Fruit fly (Drosophila melanogaster): ENCODE results near the gene Or85d.

Gene Or85d

DNA sequence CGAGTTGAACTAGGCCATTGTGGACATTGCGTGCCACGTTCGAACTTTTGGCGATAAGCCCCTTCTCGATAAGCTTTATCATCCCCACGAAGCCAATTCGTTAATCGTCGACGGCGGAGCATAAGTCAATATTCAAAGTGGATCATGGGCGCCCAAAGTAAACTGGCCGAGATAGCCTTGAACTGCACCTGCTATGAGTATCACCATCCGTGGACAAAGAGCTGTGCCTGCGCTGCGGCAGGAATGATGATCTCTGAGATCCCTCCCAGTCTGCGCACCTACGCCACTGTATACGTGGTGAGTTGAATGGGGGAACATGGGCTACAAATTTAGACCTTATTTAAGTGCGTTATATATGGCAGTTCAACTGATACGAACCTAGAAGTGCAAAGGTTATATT is 28.1 kb upstream of the Or85d start (continued):
- TF ChIP-seq CG14667 (GFP tag; IDR thresholded peaks at IDR 0.05) (0 out of 2 replicates have a peak, but pooled peaks have one; percentile 21), mld (GFP tag; IDR thresholded peaks at IDR 0.05; ENCODE audit: partially characterized antibody) (no peak), hkb (optimal IDR thresholded peaks at IDR 0.05) (no peak), hkb (GFP tag; IDR thresholded peaks at IDR 0.05) (peak; percentile 50), pan (optimal IDR thresholded peaks at IDR 0.05) (no peak), pan (GFP tag; optimal IDR thresholded peaks at IDR 0.05 in 1 of 2, IDR thresholded peaks at IDR 0.05 in 1 of 2) (peak in 1 of 2 experiments; percentile 62), CG12942 (GFP tag; optimal IDR thresholded peaks at IDR 0.05) (peak; percentile 8), sens (GFP tag) (peak; percentile 68), ci (GFP tag; IDR thresholded peaks at IDR 0.05) (peak; percentile 63), lilli (GFP tag; optimal IDR thresholded peaks at IDR 0.05) (peak; percentile 62), Atf-2 (GFP tag; optimal IDR thresholded peaks at IDR 0.05) (no peak), CG3281 (GFP tag; optimal IDR thresholded peaks at IDR 0.05) (peak; percentile 2), CG12155 (GFP tag; optimal IDR thresholded peaks at IDR 0.05) (peak; percentile 1), CG18476 (GFP tag; optimal IDR thresholded peaks at IDR 0.05) (no peak), CG9932 (GFP tag; IDR thresholded peaks at IDR 0.05) (peak; percentile 47; the same call in 1 of the 2 replicates), CG10274 (GFP tag; optimal IDR thresholded peaks at IDR 0.05) (no peak), NFAT (GFP tag; IDR thresholded peaks at IDR 0.05) (0 out of 2 replicates have a peak, but pooled peaks have one; percentile 25), Ets97D (GFP tag; optimal IDR thresholded peaks at IDR 0.05) (no peak), CG12391 (tag; optimal IDR thresholded peaks at IDR 0.05) (no peak), ranshi (GFP tag; IDR thresholded peaks at IDR 0.05) (0 out of 2 replicates have a peak, but pooled peaks have one; percentile 8), Ets65A (GFP tag) (peak; percentile 82), Med (GFP tag) (peak; percentile 90), CG7556 (GFP tag; optimal IDR thresholded peaks at IDR 0.05) (peak; percentile 18), bab2 (GFP tag; optimal IDR thresholded peaks at IDR 0.05) (peak; percentile 13), Mrtf (GFP tag; IDR thresholded peaks at IDR 0.05) (0 out of 3 replicates have a peak, but pooled peaks have one; percentile 39), Fer3 (tag; optimal IDR thresholded peaks at IDR 0.05) (peak; percentile 41), CG5180 (GFP tag; optimal IDR thresholded peaks at IDR 0.05) (no peak), dysf (GFP tag; IDR thresholded peaks at IDR 0.05) (peak; percentile 60), zfh1 (GFP tag; IDR thresholded peaks at IDR 0.05) (0 out of 3 replicates have a peak, but pooled peaks have one; percentile 39), ind (GFP tag; optimal IDR thresholded peaks at IDR 0.05) (peak; percentile 47), CG10366 (GFP tag; IDR thresholded peaks at IDR 0.05) (peak; percentile 47), CG12769 (tag; optimal IDR thresholded peaks at IDR 0.05) (peak; percentile 77), CG17359 (tag; optimal IDR thresholded peaks at IDR 0.05) (peak; percentile 36), slp2 (GFP tag; optimal IDR thresholded peaks at IDR 0.05) (no peak), Side (GFP tag; optimal IDR thresholded peaks at IDR 0.05) (peak; percentile 13), sisA (GFP tag; IDR thresholded peaks at IDR 0.05) (peak; percentile 47; the same call in 1 of the 2 replicates), tgo (GFP tag; IDR thresholded peaks at IDR 0.05) (peak; percentile 18; the same call in 1 of the 3 replicates), dpn (GFP tag; optimal IDR thresholded peaks at IDR 0.05) (no peak), CG32532 (GFP tag; IDR thresholded peaks at IDR 0.05) (peak; percentile 51; the same call in 1 of the 2 replicates), CG15514 (GFP tag; optimal IDR thresholded peaks at IDR 0.05) (peak; percentile 20), CG33557 (GFP tag; optimal IDR thresholded peaks at IDR 0.05) (no peak), sug (tag; optimal IDR thresholded peaks at IDR 0.05) (peak; percentile 13), HHEX (GFP tag; optimal IDR thresholded peaks at IDR 0.05) (peak; percentile 33), CG8478 (optimal IDR thresholded peaks at IDR 0.05) (no peak), CG11560 (tag; IDR thresholded peaks at IDR 0.05) (peak; percentile 40; the same call in 1 of the 3 replicates), en (GFP tag; optimal IDR thresholded peaks at IDR 0.05) (no peak), kay (GFP tag; optimal IDR thresholded peaks at IDR 0.05) (no peak), ATbp (GFP tag; optimal IDR thresholded peaks at IDR 0.05) (peak; percentile 10), CG1792 (GFP tag; optimal IDR thresholded peaks at IDR 0.05) (no peak), Rfx (GFP tag; IDR thresholded peaks at IDR 0.05) (peak; percentile 62), Adf1 (GFP tag; IDR thresholded peaks at IDR 0.05) (peak; percentile 16; the same call in 1 of the 2 replicates), Dfd (GFP tag; optimal IDR thresholded peaks at IDR 0.05) (no peak)

Data from whole organism, embryonic.